Worm (Caenorhabditis elegans): ENCODE measurements around the gene toca-2.

Gene toca-2

ce11 chrIII:13778816-13779215 is 23.1 kb downstream of the toca-2 start:
- TF ChIP-seq mdl-1 (tag; optimal IDR thresholded peaks at IDR 0.05), result peak in 1 of 2 experiments; percentile 32
- TF ChIP-seq nhr-10 (tag; optimal IDR thresholded peaks at IDR 0.05), result no peak

- TF ChIP-seq unc-62 (GFP tag; optimal IDR thresholded peaks at IDR 0.05 in 1 of 2) (peak in 1 of 2 experiments; percentile 95), unc-62 (tag; optimal IDR thresholded peaks at IDR 0.05) (no peak), dve-1 (tag; optimal IDR thresholded peaks at IDR 0.05; ENCODE audit: insufficient read depth) (no peak), mes-2 (tag; optimal IDR thresholded peaks at IDR 0.05; ENCODE audit: poor library complexity, severe bottlenecking) (peak; percentile 39), nhr-28 (tag; optimal IDR thresholded peaks at IDR 0.05) (no peak)
Observed at ce11 chrIII:13779360-13780093, 23.8 kb downstream of the toca-2 start.

DNA sequence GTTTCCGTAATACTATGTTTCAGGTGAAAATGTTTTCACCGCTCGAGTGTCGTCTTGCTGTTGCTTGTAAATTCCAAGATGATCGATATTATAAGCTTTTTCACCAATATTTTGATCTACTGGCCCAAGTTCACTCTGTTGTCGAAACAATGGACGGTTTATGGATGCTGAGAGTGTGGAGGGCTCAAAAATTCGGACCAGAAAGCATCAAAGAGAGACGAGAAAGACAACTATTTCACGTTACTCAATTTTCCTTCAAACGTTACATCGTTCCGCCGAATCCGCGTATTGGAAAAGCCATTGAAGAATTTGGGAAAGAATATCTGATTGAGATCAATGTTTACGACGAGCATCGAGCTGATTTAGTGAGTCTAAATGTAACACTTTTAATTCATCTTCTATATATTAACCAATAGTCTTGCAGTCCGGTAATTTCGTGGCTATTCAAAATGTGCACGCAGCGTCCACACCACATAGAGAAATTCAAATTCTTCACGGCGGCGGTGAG is 24.6 kb downstream of the toca-2 start, which contains the start of gene pot-3:
pot-3 (plus strand) TSS at position 17 of the 508 bp plus-strand sequence.
- TF ChIP-seq mes-2 (tag; optimal IDR thresholded peaks at IDR 0.05; ENCODE audit: poor library complexity, severe bottlenecking) (peak; percentile 45), daf-19 (GFP tag; conservative IDR thresholded peaks at IDR 0.05) (no peak), dmd-8 (GFP tag; IDR thresholded peaks at IDR 0.05) (no peak), unc-62 (GFP tag; optimal IDR thresholded peaks at IDR 0.05 in 1 of 2) (peak in 1 of 2 experiments; percentile 79), unc-62 (tag; optimal IDR thresholded peaks at IDR 0.05) (no peak), ZK337.2 (GFP tag; IDR thresholded peaks at IDR 0.05) (no peak), duxl-1 (tag; optimal IDR thresholded peaks at IDR 0.05; ENCODE audit: poor library complexity) (peak; percentile 47), nhr-237 (tag; optimal IDR thresholded peaks at IDR 0.05) (no peak), nhr-77 (tag; optimal IDR thresholded peaks at IDR 0.05) (no peak), ceh-44 (GFP tag; IDR thresholded peaks at IDR 0.05) (no peak), dmd-9 (GFP tag; IDR thresholded peaks at IDR 0.05) (no peak), nhr-102 (tag; optimal IDR thresholded peaks at IDR 0.05) (no peak)

Data from whole organism, L4 larva.